Fruit fly (Drosophila melanogaster): ENCODE results near the gene rtet.
A peak's percentile ranks its signal among the peaks of the same experiment; 100 is the strongest.

Gene rtet

dm6 chr3R:21065010-21065695 lies 43.1 kb upstream of the rtet start, which contains the start of gene AnxB9 (continued):
- TF ChIP-seq ato (GFP tag; IDR thresholded peaks at IDR 0.05; ENCODE audit: partially characterized antibody) = peak; percentile 39
- peak; percentile 52 for TF ChIP-seq Dref (GFP tag; IDR thresholded peaks at IDR 0.05)
- TF ChIP-seq inv (GFP tag; IDR thresholded peaks at IDR 0.05; ENCODE audit: partially characterized antibody) = no peak
- TF ChIP-seq CG11723 (GFP tag; optimal IDR thresholded peaks at IDR 0.05) = peak; percentile 1
- TF ChIP-seq org-1 (GFP tag; optimal IDR thresholded peaks at IDR 0.05) = no peak
- TF ChIP-seq CG15479 (GFP tag; optimal IDR thresholded peaks at IDR 0.05) = no peak
- no peak for TF ChIP-seq CG14965 (GFP tag; optimal IDR thresholded peaks at IDR 0.05; ENCODE audit: borderline replicate concordance)
- peak; percentile 51 for TF ChIP-seq CG15269 (tag; optimal IDR thresholded peaks at IDR 0.05)
- TF ChIP-seq Hand (GFP tag; optimal IDR thresholded peaks at IDR 0.05) = peak; percentile 75
- TF ChIP-seq CG17912 (GFP tag; optimal IDR thresholded peaks at IDR 0.05) = peak; percentile 42
- TF ChIP-seq eyg (GFP tag; optimal IDR thresholded peaks at IDR 0.05) = peak; percentile 17
- TF ChIP-seq CG14014 (GFP tag; IDR thresholded peaks at IDR 0.05) = peak; percentile 39; the same call in 1 of the 2 replicates
- no peak for TF ChIP-seq corto (GFP tag; optimal IDR thresholded peaks at IDR 0.05)
- TF ChIP-seq vfl (GFP tag; optimal IDR thresholded peaks at IDR 0.05) = no peak
- peak; percentile 41 for TF ChIP-seq tna (GFP tag; IDR thresholded peaks at IDR 0.05; ENCODE audit: partially characterized antibody)
- no peak for TF ChIP-seq CG5953 (GFP tag; IDR thresholded peaks at IDR 0.05)
- no peak for TF ChIP-seq chif (GFP tag; optimal IDR thresholded peaks at IDR 0.05)
- peak; percentile 31 for TF ChIP-seq grn (GFP tag; optimal IDR thresholded peaks at IDR 0.05)
- TF ChIP-seq bowl (GFP tag; IDR thresholded peaks at IDR 0.05) = 0 out of 2 replicates have a peak, but pooled peaks have one; percentile 23
- TF ChIP-seq CG17359 (tag; optimal IDR thresholded peaks at IDR 0.05) = peak; percentile 40
- TF ChIP-seq dpn (GFP tag; optimal IDR thresholded peaks at IDR 0.05) = peak; percentile 23 to 53
- TF ChIP-seq CG17612 (GFP tag; IDR thresholded peaks at IDR 0.05) = no peak
- TF ChIP-seq CG1792 (GFP tag; optimal IDR thresholded peaks at IDR 0.05) = no peak
- peak; percentile 40 for TF ChIP-seq mirr (GFP tag; optimal IDR thresholded peaks at IDR 0.05)
- no peak for TF ChIP-seq CG2120 (GFP tag; optimal IDR thresholded peaks at IDR 0.05)
- no peak for TF ChIP-seq CG10959 (GFP tag; IDR thresholded peaks at IDR 0.05)
- peak; percentile 77; the same call in 1 of the 2 replicates for TF ChIP-seq CG42726 (GFP tag; IDR thresholded peaks at IDR 0.05; ENCODE audit: partially characterized antibody)
- peak; percentile 29; the same call in 1 of the 2 replicates for TF ChIP-seq CG17328 (GFP tag; IDR thresholded peaks at IDR 0.05)
- no peak for TF ChIP-seq sim (GFP tag; IDR thresholded peaks at IDR 0.05)
- no peak for TF ChIP-seq sna (GFP tag; IDR thresholded peaks at IDR 0.05; ENCODE audit: partially characterized antibody)
- TF ChIP-seq HLH3B (GFP tag; IDR thresholded peaks at IDR 0.05) = no peak
- peak; percentile 18 for TF ChIP-seq Blimp-1 (GFP tag; optimal IDR thresholded peaks at IDR 0.05)
- peak; percentile 62 for TF ChIP-seq sob (GFP tag; IDR thresholded peaks at IDR 0.05)
- TF ChIP-seq CG14667 (GFP tag; IDR thresholded peaks at IDR 0.05) = no peak
- peak in 1 of 3 experiments; percentile 37 for TF ChIP-seq Stat92E (GFP tag; optimal IDR thresholded peaks at IDR 0.05)
- TF ChIP-seq Spps (tag; optimal IDR thresholded peaks at IDR 0.05) = no peak
- no peak for TF ChIP-seq z (GFP tag; IDR thresholded peaks at IDR 0.05)
- TF ChIP-seq CG3838 (GFP tag; optimal IDR thresholded peaks at IDR 0.05) = no peak
- TF ChIP-seq Tbp (GFP tag; optimal IDR thresholded peaks at IDR 0.05) = peak; percentile 79
- TF ChIP-seq cwo (GFP tag; optimal IDR thresholded peaks at IDR 0.05) = peak; percentile 14
- TF ChIP-seq CG10147 (GFP tag; optimal IDR thresholded peaks at IDR 0.05) = no peak
- TF ChIP-seq Hr39 (optimal IDR thresholded peaks at IDR 0.05) = no peak
- no peak for TF ChIP-seq danr (GFP tag; IDR thresholded peaks at IDR 0.05)
- peak; percentile 60 for TF ChIP-seq caup (GFP tag; optimal IDR thresholded peaks at IDR 0.05; ENCODE audit: severe bottlenecking)
- TF ChIP-seq GATAe (GFP tag; conservative IDR thresholded peaks at IDR 0.05) = no peak
- peak; percentile 39; the same call in 2 of the 3 replicates for TF ChIP-seq zen2 (GFP tag; IDR thresholded peaks at IDR 0.05; ENCODE audit: partially characterized antibody)
- TF ChIP-seq CG12155 (GFP tag; optimal IDR thresholded peaks at IDR 0.05) = peak; percentile 46
- no peak for TF ChIP-seq Mrtf (GFP tag; IDR thresholded peaks at IDR 0.05)
- TF ChIP-seq Dll (GFP tag; IDR thresholded peaks at IDR 0.05; ENCODE audit: partially characterized antibody) = peak; percentile 50; the same call in 1 of the 4 replicates
